Worm (Caenorhabditis elegans) whole organism, L2 larva: ENCODE measurements around the gene rps-8.

Source experiments
- C34F6.9 ChIP-seq: fragments of 150-350 bp; optimal IDR thresholded peaks from 2 replicates; lab custom pipeline; 2014; ENCODE audit warnings: missing biosample characterization, missing genetic modification characterization
- F13H6.1 ChIP-seq: sonication (generic microtip); optimal IDR thresholded peaks from 2 replicates; lab custom pipeline; 2016; ENCODE audit warnings: missing genetic modification characterization, missing compliant biosample characterization
- R02D3.7 ChIP-seq: fragments of 150-350 bp; optimal IDR thresholded peaks from 2 replicates; lab custom pipeline; 2014; ENCODE audit warnings: missing biosample characterization, missing genetic modification characterization
- Y55F3AM.14 ChIP-seq: fragments of 200-800 bp; sonication (Bioruptor generic); optimal IDR thresholded peaks from 2 replicates; lab custom pipeline; 2018; ENCODE audit warnings: mild to moderate bottlenecking, missing genetic modification characterization, missing compliant biosample characterization
- alr-1 ChIP-seq: fragments of 150-350 bp; optimal IDR thresholded peaks from 2 replicates; lab custom pipeline; 2014; ENCODE audit warnings: missing biosample characterization, missing genetic modification characterization
- aly-2 ChIP-seq: fragments of 150-350 bp; optimal IDR thresholded peaks from 2 replicates; lab custom pipeline; 2014; ENCODE audit warnings: missing biosample characterization, missing genetic modification characterization
- ama-1 ChIP-seq: fragments of 150-350 bp; optimal IDR thresholded peaks from 2 replicates; lab custom pipeline; 2018; ENCODE audit warnings: inconsistent platforms
- blmp-1 ChIP-seq: sonication (generic microtip); optimal IDR thresholded peaks from 2 replicates; lab custom pipeline; 2017; ENCODE audit warnings: missing genetic modification characterization, mild to moderate bottlenecking, missing compliant biosample characterization, antibody characterized with exemption, moderate library complexity; ENCODE audit not compliant: insufficient read depth
- ceh-16 ChIP-seq: fragments of 150-350 bp; optimal IDR thresholded peaks from 2 replicates; lab custom pipeline; 2014; ENCODE audit warnings: missing biosample characterization, missing genetic modification characterization
- ceh-82 ChIP-seq: fragments of 150-350 bp; optimal IDR thresholded peaks from 2 replicates; lab custom pipeline; 2014; ENCODE audit warnings: missing biosample characterization, missing genetic modification characterization
- crh-2 ChIP-seq: sonication (generic microtip); optimal IDR thresholded peaks from 2 replicates; lab custom pipeline; 2017; ENCODE audit warnings: missing biosample characterization, missing genetic modification characterization
- egl-27 ChIP-seq: sonication (generic microtip); optimal IDR thresholded peaks from 3 replicates; lab custom pipeline; 2017; ENCODE audit warnings: missing biosample characterization, missing genetic modification reagents, missing genetic modification characterization
- elt-3 ChIP-seq: sonication (generic microtip); optimal IDR thresholded peaks from 2 replicates; lab custom pipeline; 2017; ENCODE audit warnings: missing biosample characterization, missing genetic modification characterization
- fos-1 ChIP-seq: fragments of 150-350 bp; optimal IDR thresholded peaks from 2 replicates; lab custom pipeline; 2014; ENCODE audit warnings: missing biosample characterization, missing genetic modification characterization
- gmeb-1 ChIP-seq: fragments of 150-350 bp; optimal IDR thresholded peaks from 2 replicates; lab custom pipeline; 2014; ENCODE audit warnings: missing biosample characterization, missing genetic modification characterization
- lin-11 ChIP-seq: fragments of 150-350 bp; sonication (generic microtip); optimal IDR thresholded peaks from 2 replicates; lab custom pipeline; 2014; ENCODE audit warnings: missing biosample characterization, missing genetic modification characterization, inconsistent platforms, mixed read lengths
- lin-13 ChIP-seq: fragments of 150-350 bp; optimal IDR thresholded peaks from 2 replicates; lab custom pipeline; 2014; ENCODE audit warnings: missing biosample characterization, missing genetic modification reagents, missing genetic modification characterization
- lsy-2 ChIP-seq, 2 experiments: fragments of 150-350 bp in 1 of 2; sonication (generic microtip) in 1 of 2; optimal IDR thresholded peaks; 2 replicates each; lab custom pipeline; 2014 to 2017; ENCODE audit warnings: missing biosample characterization in 2 of 2, missing genetic modification characterization in 2 of 2
- mab-5 ChIP-seq: fragments of 150-350 bp; optimal IDR thresholded peaks from 2 replicates; lab custom pipeline; 2014; ENCODE audit warnings: missing biosample characterization, missing genetic modification characterization
- mbf-1 ChIP-seq: sonication (generic microtip); optimal IDR thresholded peaks from 2 replicates; lab custom pipeline; 2017; ENCODE audit warnings: missing biosample characterization, missing genetic modification characterization
- mdl-1 ChIP-seq, 2 experiments: fragments of 150-350 bp in 1 of 2; sonication (generic microtip) in 1 of 2; optimal IDR thresholded peaks; 2 replicates each; lab custom pipeline; 2017; ENCODE audit warnings: missing biosample characterization in 2 of 2, missing genetic modification characterization in 2 of 2
- nhr-12 ChIP-seq: fragments of 150-350 bp; optimal IDR thresholded peaks from 2 replicates; lab custom pipeline; 2014; ENCODE audit warnings: missing biosample characterization, missing genetic modification characterization
- nhr-129 ChIP-seq: fragments of 150-350 bp; optimal IDR thresholded peaks from 2 replicates; lab custom pipeline; 2014; ENCODE audit warnings: missing biosample characterization, missing genetic modification characterization
- nhr-21 ChIP-seq: fragments of 150-350 bp; optimal IDR thresholded peaks from 2 replicates; lab custom pipeline; 2014; ENCODE audit warnings: missing biosample characterization, missing genetic modification characterization
- nhr-237 ChIP-seq: fragments of 150-350 bp; optimal IDR thresholded peaks from 2 replicates; lab custom pipeline; 2014; ENCODE audit warnings: missing biosample characterization, missing genetic modification characterization
- nhr-77 ChIP-seq: fragments of 150-350 bp; optimal IDR thresholded peaks from 2 replicates; lab custom pipeline; 2014; ENCODE audit warnings: missing biosample characterization, missing genetic modification characterization
- peb-1 ChIP-seq: fragments of 150-350 bp; optimal IDR thresholded peaks from 2 replicates; lab custom pipeline; 2014; ENCODE audit warnings: missing biosample characterization, missing genetic modification characterization
- sem-4 ChIP-seq: fragments of 150-350 bp; optimal IDR thresholded peaks from 2 replicates; lab custom pipeline; 2014; ENCODE audit warnings: missing biosample characterization, missing genetic modification reagents, missing genetic modification characterization
- sma-3 ChIP-seq: sonication (generic microtip); optimal IDR thresholded peaks from 2 replicates; lab custom pipeline; 2016; ENCODE audit warnings: missing genetic modification reagents, missing genetic modification characterization, missing compliant biosample characterization
- snpc-4 ChIP-seq: fragments of 150-350 bp; optimal IDR thresholded peaks from 2 replicates; lab custom pipeline; 2014; ENCODE audit warnings: missing biosample characterization, missing genetic modification characterization
- unc-39 ChIP-seq: fragments of 150-350 bp; optimal IDR thresholded peaks from 2 replicates; lab custom pipeline; 2014; ENCODE audit warnings: missing biosample characterization, missing genetic modification characterization
- unc-55 ChIP-seq: fragments of 150-350 bp; sonication (generic microtip); optimal IDR thresholded peaks from 3 replicates; lab custom pipeline; 2014; ENCODE audit warnings: missing biosample characterization, missing genetic modification reagents, missing genetic modification characterization
- unc-62 ChIP-seq: fragments of 150-350 bp; optimal IDR thresholded peaks from 2 replicates; lab custom pipeline; 2014; ENCODE audit warnings: missing biosample characterization, missing genetic modification reagents, missing genetic modification characterization
- zag-1 ChIP-seq: fragments of 150-350 bp; optimal IDR thresholded peaks from 2 replicates; lab custom pipeline; 2014; ENCODE audit warnings: missing biosample characterization, missing genetic modification characterization
- ztf-1 ChIP-seq: fragments of 200-800 bp; sonication (Bioruptor generic); conservative IDR thresholded peaks from 2 replicates; pipeline ENCODE4 v1.3.6; 2022; ENCODE audit warnings: missing genetic modification characterization, missing compliant biosample characterization
- ztf-11 ChIP-seq: sonication (generic microtip); optimal IDR thresholded peaks from 2 replicates; lab custom pipeline; 2017; ENCODE audit warnings: missing biosample characterization, missing genetic modification characterization
- ztf-4 ChIP-seq: fragments of 150-350 bp; optimal IDR thresholded peaks from 2 replicates; lab custom pipeline; 2014; ENCODE audit warnings: missing biosample characterization, missing genetic modification characterization

rps-8 gene

ce11 chrIV:7301481-7301880 lies 12.2 kb downstream of the rps-8 start:
- no peak for TF ChIP-seq crh-2 (tag; lab: Kevin White, UChicago)
- no peak for TF ChIP-seq egl-27 (tag; lab: Kevin White, UChicago)
- TF ChIP-seq ceh-82, result no peak
- TF ChIP-seq nhr-237, result no peak
- TF ChIP-seq ztf-1 (GFP tag; lab: Robert Waterston, UW), result no peak
- TF ChIP-seq C34F6.9 (tag; lab: Kevin White, UChicago), result no peak
- no peak for TF ChIP-seq F13H6.1 (tag; lab: Kevin White, UChicago)
- TF ChIP-seq Y55F3AM.14, result no peak
- TF ChIP-seq fos-1 (tag; lab: Kevin White, UChicago), result no peak
- no peak for TF ChIP-seq ztf-11 (tag; lab: Kevin White, UChicago)
- no peak for TF ChIP-seq ama-1 (lab: Kevin White, UChicago)
- TF ChIP-seq unc-55, result no peak
- no peak for TF ChIP-seq aly-2
- no peak for TF ChIP-seq peb-1 (tag; lab: Kevin White, UChicago)
- TF ChIP-seq lsy-2 (tag; optimal IDR thresholded peaks at IDR 0.05; lab: Kevin White, UChicago), result no peak
- TF ChIP-seq nhr-77 (tag; lab: Kevin White, UChicago), result no peak
- no peak for TF ChIP-seq nhr-21 (tag; lab: Kevin White, UChicago)
- TF ChIP-seq R02D3.7 (tag; lab: Kevin White, UChicago), result no peak
- TF ChIP-seq lin-11 (tag; lab: Kevin White, UChicago), result no peak

ce11 chrIV:7294121-7294520 lies 19.5 kb downstream of the rps-8 start, which contains the start of gene F42C5.5:
F42C5.5 (minus strand) TSS chrIV:7294221.
- TF ChIP-seq sem-4 (no peak), nhr-12 (tag; lab: Kevin White, UChicago) (no peak), lsy-2 (tag; optimal IDR thresholded peaks at IDR 0.05; lab: Kevin White, UChicago) (no peak), ztf-4 (no peak)

ce11 chrIV:7291957-7292356 lies 21.7 kb downstream of the rps-8 start, which contains the start of gene F42C5.4:
F42C5.4 (minus strand) TSS chrIV:7292127.
- TF ChIP-seq lin-11 (tag; lab: Kevin White, UChicago) (no peak), snpc-4 (tag; lab: Kevin White, UChicago) (no peak), alr-1 (tag; lab: Kevin White, UChicago) (no peak), ztf-4 (no peak), mdl-1 (tag; optimal IDR thresholded peaks at IDR 0.05; lab: Kevin White, UChicago) (no peak), blmp-1 (tag; lab: Kevin White, UChicago) (no peak), sma-3 (GFP tag; lab: Kevin White, UChicago) (no peak), unc-39 (tag; lab: Kevin White, UChicago) (no peak), mbf-1 (tag; lab: Kevin White, UChicago) (no peak), elt-3 (tag; lab: Kevin White, UChicago) (no peak), zag-1 (no peak), R02D3.7 (tag; lab: Kevin White, UChicago) (no peak), nhr-21 (tag; lab: Kevin White, UChicago) (no peak), fos-1 (tag; lab: Kevin White, UChicago) (no peak), ceh-16 (tag; lab: Kevin White, UChicago) (no peak), Y55F3AM.14 (no peak), unc-62 (GFP tag; lab: Kevin White, UChicago) (no peak), mab-5 (tag; lab: Kevin White, UChicago) (no peak), egl-27 (tag; lab: Kevin White, UChicago) (no peak)
- TF ChIP-seq, all 48 proteins: peak for 0

- peak; percentile 19 for TF ChIP-seq fos-1 (tag; lab: Kevin White, UChicago)
- no peak for TF ChIP-seq Y55F3AM.14
- no peak for TF ChIP-seq peb-1 (tag; lab: Kevin White, UChicago)
- peak; percentile 14 for TF ChIP-seq nhr-129
- TF ChIP-seq gmeb-1, result peak; percentile 8
- TF ChIP-seq crh-2 (tag; lab: Kevin White, UChicago), result peak; percentile 10
- TF ChIP-seq C34F6.9 (tag; lab: Kevin White, UChicago), result peak; percentile 0
- peak; percentile 19 for TF ChIP-seq unc-55
These were observed 22.6 kb downstream of the rps-8 start for ce11 chrIV:7291066-7291465.

ce11 chrIV:7287474-7287873 lies 26.2 kb downstream of the rps-8 start, which contains the start of gene F42C5.3:
F42C5.3 (minus strand) TSS chrIV:7287574.
- no peak for TF ChIP-seq C34F6.9 (tag; lab: Kevin White, UChicago)
- no peak for TF ChIP-seq lin-13 (GFP tag; lab: Kevin White, UChicago)
- TF ChIP-seq peb-1 (tag; lab: Kevin White, UChicago), result no peak
- no peak for TF ChIP-seq aly-2
- TF ChIP-seq, all 48 proteins: peak for 0
